Worm (Caenorhabditis elegans) whole organism, mixed stage, embryonic: Measurements from ENCODE around the gene Y55F3AM.9.

Experiments used
- lin-13 ChIP-seq: fragments of 150-350 bp; optimal IDR thresholded peaks from 2 replicates; lab custom pipeline; 2014; ENCODE audit warnings: missing biosample characterization, missing genetic modification characterization
- unc-39 ChIP-seq: fragments of 150-350 bp; optimal IDR thresholded peaks from 2 replicates; lab custom pipeline; 2014; ENCODE audit warnings: missing biosample characterization, missing genetic modification characterization

DNA sequence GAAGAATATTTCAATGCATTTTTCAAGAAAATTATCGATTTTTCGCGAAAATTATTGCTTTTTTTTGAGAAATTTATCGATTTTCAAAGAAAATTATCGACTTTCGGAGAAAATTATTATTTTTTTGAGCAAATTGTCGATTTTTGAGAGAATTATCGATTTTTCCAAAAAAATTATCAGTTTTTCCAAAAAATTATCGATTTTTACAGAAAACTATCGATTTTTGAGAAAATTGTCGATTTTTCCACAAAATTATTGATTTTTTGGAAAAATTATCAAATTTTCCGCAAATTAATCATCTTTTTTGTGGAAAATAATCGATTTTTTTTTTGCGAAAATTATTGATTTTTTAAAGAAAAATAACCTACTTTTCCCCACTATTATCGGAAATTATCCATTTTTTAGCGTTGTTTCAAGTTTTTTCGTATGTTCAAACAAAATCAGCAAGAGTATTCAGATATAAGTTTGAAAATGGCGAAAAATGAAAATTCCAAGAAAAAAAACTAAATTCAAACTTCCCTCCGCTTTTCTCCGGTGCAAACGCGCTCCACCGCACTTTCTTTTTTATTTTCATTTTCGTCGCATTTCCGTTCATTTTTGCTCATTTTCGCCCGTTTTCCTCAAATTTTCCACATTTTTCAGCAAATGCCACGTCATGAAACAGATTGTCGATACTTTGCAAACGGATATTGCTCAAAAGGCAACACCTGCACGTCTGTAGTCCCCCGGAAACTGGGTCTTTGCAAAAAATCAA, 17.7 kb downstream of the Y55F3AM.9 start, which contains the start of gene lep-2:
- no peak for TF ChIP-seq lin-13 (tag; lab: Kevin White, UChicago)
- no peak for TF ChIP-seq unc-39
